Worm (Caenorhabditis elegans) whole organism, L3 larva: ENCODE results near the gene cnc-1.

ENCODE experiments used
- R02D3.7 ChIP-seq: fragments of 150-350 bp; optimal IDR thresholded peaks from 2 replicates; lab custom pipeline; 2014; ENCODE audit warnings: missing biosample characterization, missing genetic modification characterization
- aly-2 ChIP-seq: fragments of 150-350 bp; optimal IDR thresholded peaks from 2 replicates; lab custom pipeline; 2014; ENCODE audit warnings: missing biosample characterization, missing genetic modification characterization
- ceh-28 ChIP-seq: fragments of 150-350 bp; optimal IDR thresholded peaks from 2 replicates; lab custom pipeline; 2014; ENCODE audit warnings: missing biosample characterization, missing genetic modification reagents, missing genetic modification characterization
- ceh-82 ChIP-seq: fragments of 150-350 bp; optimal IDR thresholded peaks from 2 replicates; lab custom pipeline; 2014; ENCODE audit warnings: missing biosample characterization, missing genetic modification characterization
- ceh-9 ChIP-seq: sonication (generic microtip); optimal IDR thresholded peaks from 2 replicates; lab custom pipeline; 2018; ENCODE audit warnings: missing biosample characterization, missing genetic modification characterization
- daf-12 ChIP-seq: fragments of 150-350 bp; optimal IDR thresholded peaks from 2 replicates; lab custom pipeline; 2014; ENCODE audit warnings: missing biosample characterization, missing genetic modification reagents, missing genetic modification characterization
- egl-27 ChIP-seq: sonication (generic microtip); optimal IDR thresholded peaks from 4 replicates; lab custom pipeline; 2017; ENCODE audit warnings: missing biosample characterization, missing genetic modification reagents, missing genetic modification characterization
- egl-5 ChIP-seq: fragments of 150-350 bp; optimal IDR thresholded peaks from 2 replicates; lab custom pipeline; 2017; ENCODE audit warnings: missing biosample characterization, missing genetic modification reagents, missing genetic modification characterization, inconsistent platforms
- eor-1 ChIP-seq, 2 experiments: fragments of 150-350 bp; optimal IDR thresholded peaks; 2 replicates each; lab custom pipeline; 2014 to 2018; ENCODE audit warnings: missing biosample characterization in 2 of 2, missing genetic modification characterization in 2 of 2
- fkh-10 ChIP-seq: sonication (generic microtip); optimal IDR thresholded peaks from 2 replicates; lab custom pipeline; 2017; ENCODE audit warnings: missing biosample characterization, missing genetic modification reagents, missing genetic modification characterization
- fkh-2 ChIP-seq: fragments of 150-350 bp; optimal IDR thresholded peaks from 2 replicates; lab custom pipeline; 2014; ENCODE audit warnings: missing biosample characterization, missing genetic modification reagents, missing genetic modification characterization
- fos-1 ChIP-seq: fragments of 150-350 bp; optimal IDR thresholded peaks from 2 replicates; lab custom pipeline; 2014; ENCODE audit warnings: missing biosample characterization, missing genetic modification characterization
- lin-15B ChIP-seq: fragments of 150-350 bp; optimal IDR thresholded peaks from 2 replicates; lab custom pipeline; 2014; ENCODE audit warnings: missing biosample characterization, missing genetic modification characterization
- lin-39 ChIP-seq: fragments of 150-350 bp; optimal IDR thresholded peaks from 2 replicates; lab custom pipeline; 2018; ENCODE audit warnings: missing biosample characterization, missing genetic modification reagents, missing genetic modification characterization
- lsy-12 ChIP-seq: sonication (generic microtip); optimal IDR thresholded peaks from 2 replicates; lab custom pipeline; 2016; ENCODE audit warnings: mild to moderate bottlenecking, missing genetic modification characterization, missing compliant biosample characterization
- nfya-1 ChIP-seq: sonication (generic microtip); optimal IDR thresholded peaks from 2 replicates; lab custom pipeline; 2017; ENCODE audit warnings: missing genetic modification characterization, mild to moderate bottlenecking, missing compliant biosample characterization, antibody characterized with exemption, moderate library complexity; ENCODE audit not compliant: insufficient read depth
- nhr-11 ChIP-seq: fragments of 150-350 bp; optimal IDR thresholded peaks from 2 replicates; lab custom pipeline; 2014; ENCODE audit warnings: missing biosample characterization, missing genetic modification characterization
- nhr-12 ChIP-seq: fragments of 150-350 bp; optimal IDR thresholded peaks from 2 replicates; lab custom pipeline; 2014; ENCODE audit warnings: missing biosample characterization, missing genetic modification characterization
- nhr-23 ChIP-seq: fragments of 150-350 bp; optimal IDR thresholded peaks from 2 replicates; lab custom pipeline; 2014; ENCODE audit warnings: missing biosample characterization, missing genetic modification reagents, missing genetic modification characterization
- nhr-237 ChIP-seq: fragments of 150-350 bp; optimal IDR thresholded peaks from 2 replicates; lab custom pipeline; 2014; ENCODE audit warnings: missing biosample characterization, missing genetic modification characterization
- nhr-25 ChIP-seq: sonication (generic microtip); optimal IDR thresholded peaks from 2 replicates; lab custom pipeline; 2017; ENCODE audit warnings: missing biosample characterization, missing genetic modification characterization
- nhr-28 ChIP-seq: fragments of 150-350 bp; optimal IDR thresholded peaks from 2 replicates; lab custom pipeline; 2014; ENCODE audit warnings: missing biosample characterization, missing genetic modification characterization
- nhr-43 ChIP-seq: sonication (generic microtip); optimal IDR thresholded peaks from 2 replicates; lab custom pipeline; 2016; ENCODE audit warnings: mild to moderate bottlenecking, missing genetic modification characterization, missing compliant biosample characterization; ENCODE audit not compliant: poor library complexity, severe bottlenecking
- nhr-67 ChIP-seq: fragments of 150-350 bp; optimal IDR thresholded peaks from 2 replicates; lab custom pipeline; 2014; ENCODE audit warnings: missing biosample characterization, missing genetic modification characterization
- nhr-76 ChIP-seq: fragments of 150-350 bp; sonication (generic microtip); optimal IDR thresholded peaks from 5 replicates; lab custom pipeline; 2014; ENCODE audit warnings: missing biosample characterization, missing genetic modification characterization
- nhr-77 ChIP-seq: fragments of 150-350 bp; optimal IDR thresholded peaks from 2 replicates; lab custom pipeline; 2014; ENCODE audit warnings: missing biosample characterization, missing genetic modification characterization
- pha-4 ChIP-seq: fragments of 150-350 bp; optimal IDR thresholded peaks from 2 replicates; lab custom pipeline; 2014; ENCODE audit warnings: missing biosample characterization, missing genetic modification reagents, missing genetic modification characterization
- sea-2 ChIP-seq: fragments of 150-350 bp; sonication (generic microtip); optimal IDR thresholded peaks from 4 replicates; lab custom pipeline; 2014; ENCODE audit warnings: missing biosample characterization, missing genetic modification reagents, missing genetic modification characterization
- skn-1 ChIP-seq: fragments of 150-350 bp; optimal IDR thresholded peaks from 2 replicates; lab custom pipeline; 2014; ENCODE audit warnings: missing biosample characterization, missing genetic modification characterization
- snpc-4 ChIP-seq: fragments of 150-350 bp; optimal IDR thresholded peaks from 2 replicates; lab custom pipeline; 2014; ENCODE audit warnings: missing biosample characterization, missing genetic modification characterization
- tbx-2 ChIP-seq: sonication (generic microtip); optimal IDR thresholded peaks from 2 replicates; lab custom pipeline; 2016; ENCODE audit warnings: mild to moderate bottlenecking, missing genetic modification characterization, missing compliant biosample characterization
- unc-39 ChIP-seq: sonication (generic microtip); optimal IDR thresholded peaks from 4 replicates; lab custom pipeline; 2017; ENCODE audit warnings: missing biosample characterization, missing genetic modification characterization
- unc-62 ChIP-seq: fragments of 150-350 bp; sonication (generic microtip); optimal IDR thresholded peaks from 4 replicates; lab custom pipeline; 2014; ENCODE audit warnings: missing biosample characterization, missing genetic modification reagents, missing genetic modification characterization
- zag-1 ChIP-seq: fragments of 150-350 bp; optimal IDR thresholded peaks from 2 replicates; lab custom pipeline; 2014; ENCODE audit warnings: missing biosample characterization, missing genetic modification characterization
- ztf-11 ChIP-seq: fragments of 150-350 bp; optimal IDR thresholded peaks from 2 replicates; lab custom pipeline; 2014; ENCODE audit warnings: missing biosample characterization, missing genetic modification characterization
- ztf-4 ChIP-seq: fragments of 150-350 bp; optimal IDR thresholded peaks from 2 replicates; lab custom pipeline; 2014; ENCODE audit warnings: missing biosample characterization, missing genetic modification characterization

The cnc-1 gene

ce11 chrV:1444180-1444579 lies at the start of gene cnc-1:
Gene cnc-1 (minus strand): TSS chrV:1444280.
- TF ChIP-seq eor-1 (tag; optimal IDR thresholded peaks at IDR 0.05; lab: Kevin White, UChicago) (no peak), nhr-77 (tag; lab: Kevin White, UChicago) (no peak), nhr-28 (tag; lab: Kevin White, UChicago) (no peak), lin-15B (tag; lab: Kevin White, UChicago) (no peak), fos-1 (tag; lab: Kevin White, UChicago) (no peak), nhr-11 (no peak)

DNA sequence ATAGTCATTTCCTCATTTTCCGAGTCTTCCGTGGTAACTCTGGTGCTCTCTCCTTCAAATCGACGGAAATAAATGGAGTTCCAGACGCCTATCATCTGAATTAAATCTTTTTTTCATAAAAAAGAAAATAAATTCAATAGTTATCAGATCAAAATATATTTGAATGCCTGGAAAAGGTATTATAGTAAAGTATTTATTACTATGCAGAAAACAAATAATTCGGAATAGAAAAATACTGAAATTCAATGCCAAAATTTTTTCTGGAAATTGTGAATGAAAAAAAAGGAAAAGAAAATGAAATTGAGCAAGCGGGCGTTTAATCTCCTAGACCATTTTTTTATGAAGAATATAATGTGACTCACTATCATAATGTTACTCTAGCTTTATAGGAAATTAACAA lies 47.4 kb upstream of the cnc-1 start, which contains the start of gene C38C3.6:
Gene C38C3.6 (minus strand): TSS at position 101 of the 400 bp plus-strand sequence.
- TF ChIP-seq nhr-28 (tag; lab: Kevin White, UChicago) (no peak), snpc-4 (tag; lab: Kevin White, UChicago) (no peak), nfya-1 (no peak), ceh-9 (tag; lab: Kevin White, UChicago) (no peak), lin-15B (tag; lab: Kevin White, UChicago) (no peak), ztf-11 (tag; lab: Kevin White, UChicago) (no peak), nhr-11 (no peak), ceh-28 (tag; lab: Kevin White, UChicago) (no peak), nhr-43 (no peak), sea-2 (GFP tag; lab: Kevin White, UChicago) (no peak), nhr-12 (tag; lab: Kevin White, UChicago) (no peak)

ce11 chrV:1488642-1489041 lies 44.6 kb upstream of the cnc-1 start:
- TF ChIP-seq fkh-10 (no peak), unc-62 (GFP tag; lab: Kevin White, UChicago) (no peak), nhr-76 (tag; lab: Kevin White, UChicago) (no peak), nhr-77 (tag; lab: Kevin White, UChicago) (no peak), nhr-43 (no peak), daf-12 (tag; lab: Kevin White, UChicago) (no peak), egl-27 (tag; lab: Kevin White, UChicago) (no peak), unc-39 (tag; lab: Kevin White, UChicago) (no peak), egl-5 (tag; lab: Kevin White, UChicago) (no peak), nhr-11 (no peak), nhr-25 (tag; lab: Kevin White, UChicago) (no peak), eor-1 (tag; optimal IDR thresholded peaks at IDR 0.05; lab: Kevin White, UChicago) (no peak), skn-1 (no peak), fkh-2 (tag; lab: Kevin White, UChicago) (no peak), snpc-4 (tag; lab: Kevin White, UChicago) (no peak), nfya-1 (no peak)

ce11 chrV:1487262-1487661 lies 43.2 kb upstream of the cnc-1 start:
- TF ChIP-seq pha-4 (tag; lab: Kevin White, UChicago) (no peak), ztf-4 (no peak), ceh-82 (tag; lab: Kevin White, UChicago) (no peak), nhr-12 (tag; lab: Kevin White, UChicago) (no peak), fkh-2 (tag; lab: Kevin White, UChicago) (no peak), lin-39 (tag; lab: Kevin White, UChicago) (no peak), egl-27 (tag; lab: Kevin White, UChicago) (no peak), nhr-76 (tag; lab: Kevin White, UChicago) (no peak), tbx-2 (no peak), zag-1 (tag; lab: Kevin White, UChicago) (no peak)

DNA sequence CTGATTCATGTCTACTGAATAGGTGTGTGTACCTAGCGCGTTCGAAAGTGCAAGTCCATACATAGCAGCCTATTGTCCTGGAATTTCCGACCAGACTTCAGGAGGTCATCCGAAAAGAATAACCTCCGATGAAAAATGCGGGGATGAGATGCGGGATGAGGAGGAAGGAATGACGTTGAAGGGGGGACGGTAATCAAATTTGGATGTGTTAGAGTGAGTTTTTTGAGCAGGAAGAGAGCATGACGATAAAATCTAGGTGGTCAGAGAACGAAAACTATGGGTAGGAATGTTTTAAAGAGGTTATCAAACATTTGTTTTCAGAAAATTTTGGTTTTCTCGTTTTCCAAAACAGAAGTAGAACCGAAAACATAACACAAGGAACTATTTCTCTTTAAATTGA lies 42.0 kb upstream of the cnc-1 start:
- TF ChIP-seq fkh-10 = peak; percentile 58
- TF ChIP-seq nhr-77 (tag; lab: Kevin White, UChicago) = no peak
- no peak for TF ChIP-seq egl-27 (tag; lab: Kevin White, UChicago)
- TF ChIP-seq egl-5 (tag; lab: Kevin White, UChicago) = no peak
- TF ChIP-seq skn-1 = no peak
- TF ChIP-seq, all 47 proteins: peak for 1

DNA sequence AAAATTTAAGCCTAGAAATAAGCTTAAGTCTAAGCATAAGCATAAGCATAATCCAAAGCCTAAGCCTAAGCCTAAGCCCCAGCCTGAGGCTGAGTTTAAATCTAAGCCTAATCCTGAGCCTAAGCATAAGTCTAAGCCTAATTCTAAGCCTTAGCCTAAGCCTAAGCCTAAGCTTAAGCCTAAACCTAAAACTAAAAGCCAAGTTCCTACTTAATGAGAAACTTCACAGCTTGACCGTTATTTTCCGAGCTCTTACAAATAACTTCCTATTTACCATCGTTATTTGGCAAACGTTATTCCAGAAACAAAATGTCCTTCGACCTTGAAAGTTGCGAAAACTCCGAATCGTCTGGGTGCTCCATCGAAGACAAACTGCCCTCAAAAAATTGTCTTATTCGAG lies 37.7 kb upstream of the cnc-1 start, which contains the start of gene C38C3.4:
Gene C38C3.4 (plus strand): TSS at position 301 of the 400 bp plus-strand sequence.
- no peak for TF ChIP-seq daf-12 (tag; lab: Kevin White, UChicago)
- no peak for TF ChIP-seq nfya-1
- TF ChIP-seq nhr-25 (tag; lab: Kevin White, UChicago) = no peak
- no peak for TF ChIP-seq nhr-77 (tag; lab: Kevin White, UChicago)
- TF ChIP-seq R02D3.7 = no peak
- no peak for TF ChIP-seq skn-1
- TF ChIP-seq nhr-237 = no peak
- no peak for TF ChIP-seq aly-2
- TF ChIP-seq unc-62 (GFP tag; lab: Kevin White, UChicago) = no peak
- TF ChIP-seq lsy-12 (tag; lab: Kevin White, UChicago) = no peak
- TF ChIP-seq snpc-4 (tag; lab: Kevin White, UChicago) = no peak
- no peak for TF ChIP-seq nhr-23
- no peak for TF ChIP-seq nhr-67
- TF ChIP-seq, all 47 proteins: peak for 0
